Worm (Caenorhabditis elegans) whole organism, late embryonic: Measurements from ENCODE around the gene mans-4.

Experiments
- K02D7.2 ChIP-seq: sonication (generic microtip); optimal IDR thresholded peaks from 2 replicates; lab custom pipeline; 2017; ENCODE audit warnings: mild to moderate bottlenecking, missing genetic modification characterization, missing compliant biosample characterization
- ceh-14 ChIP-seq: sonication (generic microtip); optimal IDR thresholded peaks from 2 replicates; lab custom pipeline; 2016; ENCODE audit warnings: missing genotype, missing genetic modification characterization, missing compliant biosample characterization
- ceh-6 ChIP-seq: fragments of 200-800 bp; sonication (Bioruptor generic); optimal IDR thresholded peaks from 2 replicates; lab custom pipeline; 2018; ENCODE audit warnings: mild to moderate bottlenecking, missing genetic modification characterization, missing compliant biosample characterization
- dve-1 ChIP-seq: sonication (generic microtip); optimal IDR thresholded peaks from 2 replicates; lab custom pipeline; 2017; ENCODE audit warnings: antibody characterized with exemption, mild to moderate bottlenecking, missing genetic modification characterization, missing compliant biosample characterization
- elt-2 ChIP-seq: sonication (generic microtip); optimal IDR thresholded peaks from 2 replicates; lab custom pipeline; 2016; ENCODE audit warnings: missing genetic modification reagents, missing genetic modification characterization, missing compliant biosample characterization
- eyg-1 ChIP-seq: sonication (generic microtip); optimal IDR thresholded peaks from 2 replicates; lab custom pipeline; 2016; ENCODE audit warnings: missing genotype, missing genetic modification characterization, missing compliant biosample characterization
- fkh-10 ChIP-seq: fragments of 150-350 bp; optimal IDR thresholded peaks from 2 replicates; lab custom pipeline; 2014; ENCODE audit warnings: missing biosample characterization, missing genetic modification reagents, missing genetic modification characterization
- hlh-6 ChIP-seq: sonication (generic microtip); optimal IDR thresholded peaks from 2 replicates; lab custom pipeline; 2016; ENCODE audit warnings: missing genotype, missing genetic modification characterization, missing compliant biosample characterization
- nfya-1 ChIP-seq: sonication (generic microtip); optimal IDR thresholded peaks from 2 replicates; lab custom pipeline; 2017; ENCODE audit warnings: missing genetic modification characterization, mild to moderate bottlenecking, missing compliant biosample characterization, antibody characterized with exemption, moderate library complexity
- tbx-7 ChIP-seq: sonication (generic microtip); optimal IDR thresholded peaks from 2 replicates; lab custom pipeline; 2016; ENCODE audit warnings: missing genotype, missing genetic modification characterization, missing compliant biosample characterization

DNA sequence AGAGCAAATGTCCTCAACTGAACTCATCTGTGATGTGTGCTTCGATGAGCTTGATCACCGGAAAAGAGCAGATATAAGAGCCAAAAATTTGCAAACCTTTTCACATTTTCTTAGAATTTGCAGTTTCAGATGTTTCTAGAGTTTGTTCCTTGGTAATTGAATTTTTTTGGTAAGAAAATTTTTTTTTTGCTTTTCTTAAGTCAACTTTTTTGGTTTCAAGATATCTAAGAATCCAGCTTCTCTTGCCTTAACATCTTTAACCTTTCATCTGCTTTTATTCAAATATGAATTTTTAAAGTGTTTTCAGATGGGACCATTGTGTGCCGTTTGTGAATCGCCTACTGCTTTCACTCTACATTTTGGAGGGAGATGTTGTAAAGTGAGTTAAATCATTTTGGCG, 8.7 kb downstream of the mans-4 start, which contains the start of gene nhr-11:
- TF ChIP-seq eyg-1 (no peak), ceh-6 (GFP tag; lab: Kevin White, UChicago) (no peak), dve-1 (tag; lab: Kevin White, UChicago) (no peak), tbx-7 (tag; lab: Kevin White, UChicago) (no peak), nfya-1 (no peak), elt-2 (no peak), ceh-14 (tag; lab: Kevin White, UChicago) (no peak), K02D7.2 (no peak), hlh-6 (tag; lab: Kevin White, UChicago) (no peak), fkh-10 (GFP tag; lab: Kevin White, UChicago) (no peak)
